Fruit fly (Drosophila melanogaster): ENCODE measurements around the gene CG14540.

Gene CG14540

dm6 chr3R:25983274-25983673 lies 24.2 kb downstream of the CG14540 start:
- TF ChIP-seq CG8478 (optimal IDR thresholded peaks at IDR 0.05) (peak; percentile 88), crol (GFP tag; IDR thresholded peaks at IDR 0.05) (peak; percentile 48; the same call in 1 of the 2 replicates), CG7839 (tag; optimal IDR thresholded peaks at IDR 0.05) (no peak), wor (GFP tag; IDR thresholded peaks at IDR 0.05) (no peak), Awh (GFP tag; IDR thresholded peaks at IDR 0.05) (0 out of 2 replicates have a peak, but pooled peaks have one; percentile 10), lola (GFP tag; optimal IDR thresholded peaks at IDR 0.05) (peak in 1 of 3 experiments; percentile 23), HLHmδ (GFP tag; optimal IDR thresholded peaks at IDR 0.05) (peak; percentile 85), rib (GFP tag; IDR thresholded peaks at IDR 0.05) (peak; percentile 17; the same call in 1 of the 2 replicates), CG34224 (GFP tag; IDR thresholded peaks at IDR 0.05; ENCODE audit: partially characterized antibody) (peak; percentile 9; the same call in 2 of the 3 replicates), CG34422 (GFP tag; IDR thresholded peaks at IDR 0.05) (peak; percentile 96), chm (GFP tag; IDR thresholded peaks at IDR 0.05) (peak; percentile 6; the same call in 1 of the 2 replicates), CG15479 (GFP tag; optimal IDR thresholded peaks at IDR 0.05) (peak; percentile 79), Mes4 (GFP tag; optimal IDR thresholded peaks at IDR 0.05) (no peak), CG10959 (GFP tag; IDR thresholded peaks at IDR 0.05) (no peak), CG10321 (GFP tag; IDR thresholded peaks at IDR 0.05) (peak; percentile 62; the same call in 1 of the 2 replicates), ab (GFP tag; optimal IDR thresholded peaks at IDR 0.05) (no peak), CG1603 (tag; optimal IDR thresholded peaks at IDR 0.05) (no peak), chinmo (GFP tag; IDR thresholded peaks at IDR 0.05; ENCODE audit: partially characterized antibody) (peak; percentile 42; the same call in 3 of the 4 replicates), sr (GFP tag; IDR thresholded peaks at IDR 0.05) (peak; percentile 76), bbx (GFP tag; IDR thresholded peaks at IDR 0.05; ENCODE audit: partially characterized antibody) (peak; percentile 16; the same call in 1 of the 2 replicates), da (GFP tag; optimal IDR thresholded peaks at IDR 0.05) (no peak), CG4707 (GFP tag; optimal IDR thresholded peaks at IDR 0.05) (no peak), zf30C (GFP tag; optimal IDR thresholded peaks at IDR 0.05) (no peak), CG17385 (GFP tag; optimal IDR thresholded peaks at IDR 0.05) (peak; percentile 92), CHES-1-like (GFP tag; optimal IDR thresholded peaks at IDR 0.05) (peak; percentile 50), YL-1 (GFP tag; optimal IDR thresholded peaks at IDR 0.05) (peak; percentile 54), emc (GFP tag; optimal IDR thresholded peaks at IDR 0.05) (no peak), CG1832 (GFP tag; optimal IDR thresholded peaks at IDR 0.05) (peak; percentile 63), Sox100B (GFP tag; optimal IDR thresholded peaks at IDR 0.05) (no peak), Sin3A (optimal IDR thresholded peaks at IDR 0.05) (peak; percentile 57), CG10267 (tag; optimal IDR thresholded peaks at IDR 0.05) (no peak), kni (GFP tag; optimal IDR thresholded peaks at IDR 0.05) (peak; percentile 34), CG2199 (GFP tag; IDR thresholded peaks at IDR 0.05) (0 out of 3 replicates have a peak, but pooled peaks have one; percentile 14), Trl (optimal IDR thresholded peaks at IDR 0.05) (peak in 1 of 2 experiments; percentile 21), Trl (GFP tag; optimal IDR thresholded peaks at IDR 0.05) (no peak), CG32767 (GFP tag; IDR thresholded peaks at IDR 0.05) (peak; percentile 63; the same call in 1 of the 2 replicates), CG6175 (GFP tag; IDR thresholded peaks at IDR 0.05) (no peak), D (optimal IDR thresholded peaks at IDR 0.05) (peak; percentile 43), D (GFP tag; optimal IDR thresholded peaks at IDR 0.05) (no peak), Atf6 (GFP tag; IDR thresholded peaks at IDR 0.05) (0 out of 2 replicates have a peak, but pooled peaks have one; percentile 30), Dip3 (GFP tag; optimal IDR thresholded peaks at IDR 0.05) (no peak), CG16779 (GFP tag; IDR thresholded peaks at IDR 0.05) (0 out of 2 replicates have a peak, but pooled peaks have one; percentile 32), kah (GFP tag; optimal IDR thresholded peaks at IDR 0.05) (peak; percentile 41), cg (GFP tag; optimal IDR thresholded peaks at IDR 0.05) (peak; percentile 96), sug (tag; optimal IDR thresholded peaks at IDR 0.05) (no peak)
